Worm (Caenorhabditis elegans) whole organism, mixed stage, embryonic: Measurements from ENCODE around the gene gck-3.

Experiments used
- blmp-1 ChIP-seq: fragments of 150-350 bp; optimal IDR thresholded peaks from 2 replicates; lab custom pipeline; 2014; ENCODE audit warnings: missing biosample characterization, missing genetic modification characterization
- ceh-39 ChIP-seq: fragments of 150-350 bp; optimal IDR thresholded peaks from 2 replicates; lab custom pipeline; 2014; ENCODE audit warnings: missing biosample characterization, missing genetic modification characterization
- ceh-43 ChIP-seq: fragments of 200-800 bp; sonication (Bioruptor generic); optimal IDR thresholded peaks from 2 replicates; lab custom pipeline; 2018; ENCODE audit warnings: mild to moderate bottlenecking, missing genetic modification characterization, moderate library complexity, missing compliant biosample characterization
- ces-1 ChIP-seq: fragments of 150-350 bp; optimal IDR thresholded peaks from 2 replicates; lab custom pipeline; 2014; ENCODE audit warnings: missing biosample characterization, missing genetic modification reagents, missing genetic modification characterization
- drap-1 ChIP-seq: fragments of 200-800 bp; sonication (Bioruptor generic); optimal IDR thresholded peaks from 3 replicates; lab custom pipeline; 2018; ENCODE audit warnings: mild to moderate bottlenecking, missing genetic modification characterization, missing compliant biosample characterization
- elt-3 ChIP-seq: fragments of 150-350 bp; optimal IDR thresholded peaks from 2 replicates; lab custom pipeline; 2014; ENCODE audit warnings: missing biosample characterization, missing genetic modification characterization
- flh-1 ChIP-seq: fragments of 200-800 bp; sonication (Bioruptor generic); optimal IDR thresholded peaks from 2 replicates; lab custom pipeline; 2018; ENCODE audit warnings: mild to moderate bottlenecking, missing genetic modification characterization, moderate library complexity, missing compliant biosample characterization
- ham-2 ChIP-seq: fragments of 200-800 bp; sonication (Bioruptor generic); optimal IDR thresholded peaks from 2 replicates; lab custom pipeline; 2018; ENCODE audit warnings: mild to moderate bottlenecking, missing genetic modification characterization, missing compliant biosample characterization
- hlh-1 ChIP-seq: fragments of 150-350 bp; optimal IDR thresholded peaks from 2 replicates; lab custom pipeline; 2014; ENCODE audit warnings: missing biosample characterization, missing genetic modification reagents, missing genetic modification characterization
- lin-13 ChIP-seq: fragments of 150-350 bp; optimal IDR thresholded peaks from 2 replicates; lab custom pipeline; 2014; ENCODE audit warnings: missing biosample characterization, missing genetic modification characterization
- lin-32 ChIP-seq: fragments of 200-800 bp; sonication (Bioruptor generic); optimal IDR thresholded peaks from 2 replicates; lab custom pipeline; 2018; ENCODE audit warnings: mild to moderate bottlenecking, missing genetic modification characterization, missing compliant biosample characterization
- lsy-2 ChIP-seq: fragments of 150-350 bp; optimal IDR thresholded peaks from 2 replicates; lab custom pipeline; 2014; ENCODE audit warnings: missing biosample characterization, missing genetic modification characterization
- mab-5 ChIP-seq: fragments of 150-350 bp; optimal IDR thresholded peaks from 2 replicates; lab custom pipeline; 2014; ENCODE audit warnings: missing biosample characterization, missing genetic modification characterization
- mep-1 ChIP-seq: fragments of 150-350 bp; optimal IDR thresholded peaks from 2 replicates; lab custom pipeline; 2017; ENCODE audit warnings: missing biosample characterization, missing genetic modification reagents, missing genetic modification characterization, inconsistent platforms
- nhr-12 ChIP-seq: fragments of 150-350 bp; optimal IDR thresholded peaks from 2 replicates; lab custom pipeline; 2014; ENCODE audit warnings: missing biosample characterization, missing genetic modification characterization
- nhr-2 ChIP-seq: fragments of 150-350 bp; optimal IDR thresholded peaks from 2 replicates; lab custom pipeline; 2014; ENCODE audit warnings: missing biosample characterization, missing genetic modification characterization
- nhr-237 ChIP-seq: fragments of 150-350 bp; optimal IDR thresholded peaks from 2 replicates; lab custom pipeline; 2014; ENCODE audit warnings: missing biosample characterization, missing genetic modification characterization
- pha-4 ChIP-seq: fragments of 150-350 bp; optimal IDR thresholded peaks from 2 replicates; lab custom pipeline; 2018; ENCODE audit warnings: missing biosample characterization, missing genetic modification reagents, missing genetic modification characterization
- sem-2 ChIP-seq: fragments of 200-800 bp; sonication (Bioruptor generic); optimal IDR thresholded peaks from 2 replicates; lab custom pipeline; 2018; ENCODE audit warnings: mild to moderate bottlenecking, missing genetic modification characterization, missing compliant biosample characterization
- sptf-1 ChIP-seq: sonication (generic microtip); optimal IDR thresholded peaks from 2 replicates; lab custom pipeline; 2017; ENCODE audit warnings: mild to moderate bottlenecking, missing genetic modification characterization, moderate library complexity, missing compliant biosample characterization
- unc-120 ChIP-seq: sonication (generic microtip); optimal IDR thresholded peaks from 2 replicates; lab custom pipeline; 2017; ENCODE audit warnings: missing genetic modification characterization, missing compliant biosample characterization; ENCODE audit not compliant: poor library complexity, severe bottlenecking
- zip-8 ChIP-seq: fragments of 150-350 bp; optimal IDR thresholded peaks from 2 replicates; lab custom pipeline; 2014; ENCODE audit warnings: missing biosample characterization, missing genetic modification characterization

The gck-3 gene

ce11 chrV:17921423-17921822 lies 45.2 kb downstream of the gck-3 start, which contains the start of gene E01B7.2:
Gene E01B7.2, plus strand, starts transcription at chrV:17921772.
- TF ChIP-seq ceh-39 (tag; lab: Kevin White, UChicago) (peak; percentile 86), lin-13 (tag; lab: Kevin White, UChicago) (peak; percentile 72), lsy-2 (tag; lab: Kevin White, UChicago) (peak; percentile 63), ces-1 (peak; percentile 51), hlh-1 (tag; lab: Kevin White, UChicago) (peak; percentile 5), pha-4 (tag; lab: Kevin White, UChicago) (peak; percentile 57), unc-120 (tag; lab: Kevin White, UChicago) (no peak), nhr-12 (tag; lab: Kevin White, UChicago) (no peak), nhr-237 (peak; percentile 37), sptf-1 (peak; percentile 10), blmp-1 (tag; lab: Kevin White, UChicago) (no peak), mab-5 (tag; lab: Kevin White, UChicago) (no peak), mep-1 (peak; percentile 43)

- TF ChIP-seq drap-1 (GFP tag; lab: Kevin White, UChicago), result peak; percentile 14
- no peak for TF ChIP-seq lin-32 (GFP tag; lab: Kevin White, UChicago)
Observed at ce11 chrV:17918726-17919125, 47.9 kb downstream of the gck-3 start, which contains the start of gene C06H5.8. Gene C06H5.8, plus strand, starts transcription at chrV:17919026.

- peak; percentile 36 for TF ChIP-seq elt-3 (tag; lab: Kevin White, UChicago)
- TF ChIP-seq zip-8 (tag; lab: Kevin White, UChicago), result no peak
- no peak for TF ChIP-seq drap-1 (GFP tag; lab: Kevin White, UChicago)
- no peak for TF ChIP-seq ceh-43 (GFP tag; lab: Kevin White, UChicago)
Observed at ce11 chrV:17910019-17910418, 56.6 kb downstream of the gck-3 start, which contains the start of gene dcar-1. Gene dcar-1, plus strand, starts transcription at chrV:17910319.

DNA sequence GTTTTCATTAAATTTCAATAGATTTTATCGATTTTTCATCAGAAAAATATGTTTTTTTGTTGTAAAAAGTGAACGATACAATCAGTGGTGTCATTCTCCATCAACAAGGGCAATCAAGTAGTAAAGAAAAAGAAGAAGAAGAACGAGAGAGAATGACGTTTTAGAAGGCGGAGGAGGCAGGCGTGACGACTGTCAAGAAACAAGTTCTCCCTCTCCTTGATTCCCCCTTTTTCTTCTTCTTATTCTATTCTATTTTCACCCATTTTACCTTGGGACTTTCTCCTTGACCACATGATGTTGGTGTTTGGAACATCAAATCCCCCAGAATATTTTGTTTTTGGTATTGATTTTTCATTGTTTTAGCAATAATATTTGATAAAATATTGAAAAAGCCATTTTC lies 60.9 kb downstream of the gck-3 start:
- TF ChIP-seq sptf-1 (no peak), sem-2 (GFP tag; lab: Kevin White, UChicago) (no peak), nhr-12 (tag; lab: Kevin White, UChicago) (no peak), drap-1 (GFP tag; lab: Kevin White, UChicago) (no peak), ham-2 (GFP tag; lab: Kevin White, UChicago) (no peak), flh-1 (GFP tag; lab: Kevin White, UChicago) (no peak), lin-13 (tag; lab: Kevin White, UChicago) (no peak), zip-8 (tag; lab: Kevin White, UChicago) (no peak), nhr-2 (tag; lab: Kevin White, UChicago) (no peak)
